Worm (Caenorhabditis elegans) whole organism, mixed stage, embryonic: ENCODE results near the gene T14B4.8.
A peak's percentile ranks its signal among the peaks of the same experiment; 100 is the strongest.

Experiments
- M03D4.4 ChIP-seq: sonication (generic microtip); optimal IDR thresholded peaks from 2 replicates; lab custom pipeline; 2017; ENCODE audit warnings: mild to moderate bottlenecking, missing genetic modification characterization, missing compliant biosample characterization
- bed-3 ChIP-seq: fragments of 200-800 bp; sonication (Bioruptor generic); optimal IDR thresholded peaks from 3 replicates; lab custom pipeline; 2018; ENCODE audit warnings: mild to moderate bottlenecking, missing genetic modification characterization, moderate library complexity, missing compliant biosample characterization
- blmp-1 ChIP-seq: fragments of 150-350 bp; optimal IDR thresholded peaks from 2 replicates; lab custom pipeline; 2014; ENCODE audit warnings: missing biosample characterization, missing genetic modification characterization
- ceh-39 ChIP-seq: fragments of 150-350 bp; optimal IDR thresholded peaks from 2 replicates; lab custom pipeline; 2014; ENCODE audit warnings: missing biosample characterization, missing genetic modification characterization
- ceh-43 ChIP-seq: fragments of 200-800 bp; sonication (Bioruptor generic); optimal IDR thresholded peaks from 2 replicates; lab custom pipeline; 2018; ENCODE audit warnings: mild to moderate bottlenecking, missing genetic modification characterization, moderate library complexity, missing compliant biosample characterization
- ceh-83 ChIP-seq: fragments of 200-800 bp; sonication (Bioruptor generic); optimal IDR thresholded peaks from 2 replicates; lab custom pipeline; 2018; ENCODE audit warnings: mild to moderate bottlenecking, missing genetic modification characterization, missing compliant biosample characterization
- ces-1 ChIP-seq: fragments of 150-350 bp; optimal IDR thresholded peaks from 2 replicates; lab custom pipeline; 2014; ENCODE audit warnings: missing biosample characterization, missing genetic modification reagents, missing genetic modification characterization
- cnd-1 ChIP-seq: fragments of 200-800 bp; sonication (Bioruptor generic); optimal IDR thresholded peaks from 2 replicates; lab custom pipeline; 2018; ENCODE audit warnings: mild to moderate bottlenecking, missing genetic modification characterization, missing compliant biosample characterization
- drap-1 ChIP-seq: fragments of 200-800 bp; sonication (Bioruptor generic); optimal IDR thresholded peaks from 3 replicates; lab custom pipeline; 2018; ENCODE audit warnings: mild to moderate bottlenecking, missing genetic modification characterization, missing compliant biosample characterization
- elt-1 ChIP-seq: sonication (generic microtip); optimal IDR thresholded peaks from 2 replicates; lab custom pipeline; 2017; ENCODE audit warnings: missing genetic modification characterization, mild to moderate bottlenecking, missing compliant biosample characterization, antibody characterized with exemption, moderate library complexity, borderline replicate concordance; ENCODE audit not compliant: insufficient read depth
- elt-3 ChIP-seq: fragments of 150-350 bp; optimal IDR thresholded peaks from 2 replicates; lab custom pipeline; 2014; ENCODE audit warnings: missing biosample characterization, missing genetic modification characterization
- flh-1 ChIP-seq: fragments of 200-800 bp; sonication (Bioruptor generic); optimal IDR thresholded peaks from 2 replicates; lab custom pipeline; 2018; ENCODE audit warnings: mild to moderate bottlenecking, missing genetic modification characterization, moderate library complexity, missing compliant biosample characterization
- ham-2 ChIP-seq: fragments of 200-800 bp; sonication (Bioruptor generic); optimal IDR thresholded peaks from 2 replicates; lab custom pipeline; 2018; ENCODE audit warnings: mild to moderate bottlenecking, missing genetic modification characterization, missing compliant biosample characterization
- hlh-1 ChIP-seq: fragments of 150-350 bp; optimal IDR thresholded peaks from 2 replicates; lab custom pipeline; 2014; ENCODE audit warnings: missing biosample characterization, missing genetic modification reagents, missing genetic modification characterization
- lin-32 ChIP-seq: fragments of 200-800 bp; sonication (Bioruptor generic); optimal IDR thresholded peaks from 2 replicates; lab custom pipeline; 2018; ENCODE audit warnings: mild to moderate bottlenecking, missing genetic modification characterization, missing compliant biosample characterization
- lsy-2 ChIP-seq: fragments of 150-350 bp; optimal IDR thresholded peaks from 2 replicates; lab custom pipeline; 2014; ENCODE audit warnings: missing biosample characterization, missing genetic modification characterization
- mab-5 ChIP-seq: fragments of 150-350 bp; optimal IDR thresholded peaks from 2 replicates; lab custom pipeline; 2014; ENCODE audit warnings: missing biosample characterization, missing genetic modification characterization
- mep-1 ChIP-seq: fragments of 150-350 bp; optimal IDR thresholded peaks from 2 replicates; lab custom pipeline; 2017; ENCODE audit warnings: missing biosample characterization, missing genetic modification reagents, missing genetic modification characterization, inconsistent platforms
- mls-2 ChIP-seq: sonication (generic microtip); optimal IDR thresholded peaks from 2 replicates; lab custom pipeline; 2016; ENCODE audit warnings: mild to moderate bottlenecking, missing genetic modification characterization, moderate library complexity, missing compliant biosample characterization
- nhr-12 ChIP-seq: fragments of 150-350 bp; optimal IDR thresholded peaks from 2 replicates; lab custom pipeline; 2014; ENCODE audit warnings: missing biosample characterization, missing genetic modification characterization
- nhr-2 ChIP-seq: fragments of 150-350 bp; optimal IDR thresholded peaks from 2 replicates; lab custom pipeline; 2014; ENCODE audit warnings: missing biosample characterization, missing genetic modification characterization
- nhr-237 ChIP-seq: fragments of 150-350 bp; optimal IDR thresholded peaks from 2 replicates; lab custom pipeline; 2014; ENCODE audit warnings: missing biosample characterization, missing genetic modification characterization
- nhr-28 ChIP-seq: fragments of 150-350 bp; optimal IDR thresholded peaks from 2 replicates; lab custom pipeline; 2014; ENCODE audit warnings: missing biosample characterization, missing genetic modification characterization
- nhr-76 ChIP-seq: sonication (generic microtip); optimal IDR thresholded peaks from 2 replicates; lab custom pipeline; 2017; ENCODE audit warnings: missing biosample characterization, missing genetic modification characterization
- pha-4 ChIP-seq: fragments of 150-350 bp; optimal IDR thresholded peaks from 2 replicates; lab custom pipeline; 2018; ENCODE audit warnings: missing biosample characterization, missing genetic modification reagents, missing genetic modification characterization
- sem-2 ChIP-seq: fragments of 200-800 bp; sonication (Bioruptor generic); optimal IDR thresholded peaks from 2 replicates; lab custom pipeline; 2018; ENCODE audit warnings: mild to moderate bottlenecking, missing genetic modification characterization, missing compliant biosample characterization
- snpc-4 ChIP-seq: fragments of 150-350 bp; optimal IDR thresholded peaks from 2 replicates; lab custom pipeline; 2014; ENCODE audit warnings: missing biosample characterization, missing genetic modification characterization
- tbx-8 ChIP-seq: fragments of 200-800 bp; sonication (Bioruptor generic); optimal IDR thresholded peaks from 2 replicates; lab custom pipeline; 2018; ENCODE audit warnings: mild to moderate bottlenecking, missing genetic modification characterization, moderate library complexity, missing compliant biosample characterization
- unc-120 ChIP-seq: sonication (generic microtip); optimal IDR thresholded peaks from 2 replicates; lab custom pipeline; 2017; ENCODE audit warnings: missing genetic modification characterization, missing compliant biosample characterization; ENCODE audit not compliant: poor library complexity, severe bottlenecking
- unc-39 ChIP-seq: fragments of 150-350 bp; optimal IDR thresholded peaks from 2 replicates; lab custom pipeline; 2014; ENCODE audit warnings: missing biosample characterization, missing genetic modification characterization
- unc-62 ChIP-seq: fragments of 150-350 bp; optimal IDR thresholded peaks from 2 replicates; lab custom pipeline; 2014; ENCODE audit warnings: missing biosample characterization, missing genetic modification reagents, missing genetic modification characterization
- zip-8 ChIP-seq: fragments of 150-350 bp; optimal IDR thresholded peaks from 2 replicates; lab custom pipeline; 2014; ENCODE audit warnings: missing biosample characterization, missing genetic modification characterization
- ztf-11 ChIP-seq: fragments of 150-350 bp; optimal IDR thresholded peaks from 2 replicates; lab custom pipeline; 2014; ENCODE audit warnings: missing biosample characterization, missing genetic modification characterization

Gene T14B4.8

DNA sequence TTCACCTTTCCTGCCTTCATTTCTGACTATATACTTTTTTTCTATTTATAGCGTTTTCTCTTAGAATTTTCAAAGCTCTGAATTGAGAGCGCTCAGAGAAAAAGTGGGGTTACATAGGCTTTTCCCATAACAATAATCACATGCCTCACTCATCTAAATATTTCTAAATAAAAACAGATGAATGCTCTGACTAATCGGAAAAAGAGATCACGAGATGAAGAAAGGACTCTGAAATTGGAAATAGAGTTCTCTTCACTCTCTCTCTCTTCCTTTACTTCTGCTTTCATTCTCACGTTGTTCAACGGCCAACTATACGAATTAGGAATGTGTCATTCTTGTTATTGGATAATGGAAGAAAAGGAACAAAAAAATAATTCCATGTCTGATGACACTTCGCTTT, 40.1 kb downstream of the T14B4.8 start:
- TF ChIP-seq M03D4.4 (no peak), lin-32 (GFP tag; lab: Kevin White, UChicago) (no peak), cnd-1 (tag; lab: Kevin White, UChicago) (no peak), nhr-28 (tag; lab: Kevin White, UChicago) (no peak), nhr-12 (no peak), tbx-8 (GFP tag; lab: Kevin White, UChicago) (no peak), drap-1 (GFP tag; lab: Kevin White, UChicago) (no peak), blmp-1 (tag; lab: Kevin White, UChicago) (no peak), unc-62 (no peak), elt-3 (tag; lab: Kevin White, UChicago) (no peak), ham-2 (GFP tag; lab: Kevin White, UChicago) (no peak), nhr-76 (tag; lab: Kevin White, UChicago) (no peak), elt-1 (no peak), unc-39 (tag; lab: Kevin White, UChicago) (no peak), lsy-2 (tag; lab: Kevin White, UChicago) (no peak), mab-5 (no peak)
- TF ChIP-seq, all 35 proteins: peak for 0

DNA sequence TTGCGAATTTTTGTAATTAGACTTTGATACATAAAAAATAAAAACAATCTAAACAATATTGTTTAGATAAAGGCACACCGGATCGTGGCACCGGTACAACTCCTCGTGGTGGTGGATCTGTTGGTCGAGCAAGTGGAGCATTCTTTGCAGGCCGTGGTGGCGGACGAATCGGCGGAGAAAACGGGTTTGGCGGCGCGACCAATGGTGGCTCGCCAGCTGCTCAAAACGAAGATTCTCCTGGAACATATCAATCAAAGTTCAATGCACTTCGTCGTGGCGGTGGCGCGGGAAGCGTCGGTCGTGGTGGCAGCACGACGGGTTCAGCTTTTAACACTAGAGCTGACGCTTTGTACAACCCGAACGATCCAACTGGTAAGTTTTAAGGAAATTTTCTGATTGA, 43.2 kb downstream of the T14B4.8 start:
- TF ChIP-seq ceh-43 (GFP tag; lab: Kevin White, UChicago), result no peak

- TF ChIP-seq snpc-4 (tag; lab: Kevin White, UChicago), result no peak
- peak; percentile 23 for TF ChIP-seq ham-2 (GFP tag; lab: Kevin White, UChicago)
- TF ChIP-seq ceh-43 (GFP tag; lab: Kevin White, UChicago), result no peak
- TF ChIP-seq mls-2 (tag; lab: Kevin White, UChicago), result no peak
- TF ChIP-seq drap-1 (GFP tag; lab: Kevin White, UChicago), result no peak
- TF ChIP-seq elt-1, result no peak
- no peak for TF ChIP-seq bed-3
- TF ChIP-seq pha-4 (tag; lab: Kevin White, UChicago), result no peak
- peak; percentile 18 for TF ChIP-seq unc-120
- no peak for TF ChIP-seq nhr-12
- TF ChIP-seq ztf-11 (tag; lab: Kevin White, UChicago), result no peak
- TF ChIP-seq M03D4.4, result no peak
- no peak for TF ChIP-seq nhr-28 (tag; lab: Kevin White, UChicago)
- no peak for TF ChIP-seq mep-1 (tag; lab: Kevin White, UChicago)
- no peak for TF ChIP-seq ces-1 (GFP tag; lab: Kevin White, UChicago)
- no peak for TF ChIP-seq sem-2 (GFP tag; lab: Kevin White, UChicago)
- TF ChIP-seq nhr-2 (tag; lab: Kevin White, UChicago), result no peak
- TF ChIP-seq ceh-83 (GFP tag; lab: Kevin White, UChicago), result no peak
- no peak for TF ChIP-seq unc-62
- no peak for TF ChIP-seq unc-39 (tag; lab: Kevin White, UChicago)
- TF ChIP-seq zip-8 (tag; lab: Kevin White, UChicago), result no peak
- peak; percentile 8 for TF ChIP-seq lsy-2 (tag; lab: Kevin White, UChicago)
- TF ChIP-seq elt-3 (tag; lab: Kevin White, UChicago), result no peak
- TF ChIP-seq hlh-1, result no peak
- no peak for TF ChIP-seq blmp-1 (tag; lab: Kevin White, UChicago)
- TF ChIP-seq flh-1, result no peak
These were observed 45.4 kb downstream of the T14B4.8 start, which contains the start of gene gyf-1 for ce11 chrII:6683663-6684285. Gene gyf-1, plus strand, starts transcription at chrII:6684235.

DNA sequence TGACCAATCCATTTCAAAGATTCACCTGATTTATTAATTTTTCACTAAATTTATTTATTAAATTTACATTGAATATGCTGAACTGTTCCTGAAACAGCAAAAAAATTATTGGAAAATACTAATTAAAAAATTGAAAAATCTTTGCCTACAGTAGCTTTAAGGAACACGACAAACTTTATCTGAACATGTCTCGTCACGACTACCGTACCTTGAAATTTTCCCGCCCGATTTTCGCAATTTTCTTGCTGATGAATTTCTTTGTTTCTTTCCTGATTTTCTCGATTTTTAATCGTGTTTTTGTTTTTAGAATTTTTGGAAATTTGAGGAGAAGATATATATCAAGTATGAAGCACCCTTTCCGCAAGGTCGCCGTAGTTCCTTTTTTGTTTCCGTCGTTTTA, 46.3 kb downstream of the T14B4.8 start:
- no peak for TF ChIP-seq ceh-39 (tag; lab: Kevin White, UChicago)

- TF ChIP-seq ztf-11 (tag; lab: Kevin White, UChicago), result no peak
- no peak for TF ChIP-seq mab-5
- TF ChIP-seq zip-8 (tag; lab: Kevin White, UChicago), result no peak
- TF ChIP-seq ces-1 (GFP tag; lab: Kevin White, UChicago), result no peak
- no peak for TF ChIP-seq mep-1 (tag; lab: Kevin White, UChicago)
- TF ChIP-seq nhr-237 (tag; lab: Kevin White, UChicago), result no peak
- no peak for TF ChIP-seq nhr-2 (tag; lab: Kevin White, UChicago)
- TF ChIP-seq M03D4.4, result no peak
- no peak for TF ChIP-seq hlh-1
- TF ChIP-seq unc-39 (tag; lab: Kevin White, UChicago), result no peak
- TF ChIP-seq unc-120, result no peak
- TF ChIP-seq mls-2 (tag; lab: Kevin White, UChicago), result no peak
- TF ChIP-seq lsy-2 (tag; lab: Kevin White, UChicago), result no peak
- TF ChIP-seq snpc-4 (tag; lab: Kevin White, UChicago), result no peak
- no peak for TF ChIP-seq ceh-39 (tag; lab: Kevin White, UChicago)
- no peak for TF ChIP-seq cnd-1 (tag; lab: Kevin White, UChicago)
- TF ChIP-seq elt-3 (tag; lab: Kevin White, UChicago), result no peak
- no peak for TF ChIP-seq sem-2 (GFP tag; lab: Kevin White, UChicago)
- no peak for TF ChIP-seq unc-62
These were observed 47.7 kb downstream of the T14B4.8 start for ce11 chrII:6681478-6681877.
